Worm (Caenorhabditis elegans) whole organism, dauer: Measurements from ENCODE around the gene nop-1.

ENCODE experiments used
- unc-62 ChIP-seq: sonication (generic microtip); optimal IDR thresholded peaks from 2 replicates; lab custom pipeline; 2017; ENCODE audit warnings: missing biosample characterization, missing genetic modification reagents, missing genetic modification characterization

The nop-1 gene

ce11 chrIII:5990090-5990489, 31.6 kb downstream of the nop-1 start:
- TF ChIP-seq unc-62 = no peak

ce11 chrIII:5991142-5991930, 32.8 kb downstream of the nop-1 start, which contains the start of gene T04C9.2:
Gene T04C9.2, plus strand, starts transcription at chrIII:5991880.
- no peak for TF ChIP-seq unc-62

ce11 chrIII:5992043-5992442, 33.5 kb downstream of the nop-1 start:
- TF ChIP-seq unc-62 = no peak

ce11 chrIII:5992913-5993312, 34.4 kb downstream of the nop-1 start, which contains the start of gene T04C9.1:
Gene T04C9.1, plus strand, starts transcription at chrIII:5993213.
- TF ChIP-seq unc-62 = no peak

ce11 chrIII:5998640-5999039, 40.1 kb downstream of the nop-1 start:
- no peak for TF ChIP-seq unc-62

- no peak for TF ChIP-seq unc-62
Measured at ce11 chrIII:5999629-6000028, 41.1 kb downstream of the nop-1 start.

ce11 chrIII:6002024-6002423, 43.5 kb downstream of the nop-1 start:
- TF ChIP-seq unc-62 = no peak

ce11 chrIII:6006453-6006852, 47.9 kb downstream of the nop-1 start:
- TF ChIP-seq unc-62 = no peak

- no peak for TF ChIP-seq unc-62
Measured at ce11 chrIII:6008989-6009610, 50.6 kb downstream of the nop-1 start, which contains the start of the genes gcna-1 and eftu-2. Gene gcna-1, minus strand, starts transcription at chrIII:6009084. Gene eftu-2, plus strand, starts transcription at chrIII:6009560.

- no peak for TF ChIP-seq unc-62
Measured at ce11 chrIII:6011310-6011709, 52.8 kb downstream of the nop-1 start.
